Worm (Caenorhabditis elegans) whole organism, L4 larva: ENCODE results near the gene fcd-2.
A peak's percentile ranks its signal among the peaks of the same experiment; 100 is the strongest.

Experiments used
- F10B5.3 ChIP-seq: sonication (generic microtip); optimal IDR thresholded peaks from 2 replicates; lab custom pipeline; 2016; ENCODE audit warnings: mild to moderate bottlenecking, missing genetic modification characterization, missing compliant biosample characterization
- F44E2.7 ChIP-seq: fragments of 200-800 bp; sonication (Bioruptor generic); IDR thresholded peaks from 2 replicates; pipeline ENCODE4 v2.1.2; 2022; ENCODE audit warnings: missing genetic modification characterization, missing compliant biosample characterization
- Y105C5A.15 ChIP-seq: fragments of 200-800 bp; sonication (Bioruptor generic); IDR thresholded peaks from 2 replicates; pipeline ENCODE4 v1.3.6; 2022; ENCODE audit warnings: missing genetic modification characterization, missing compliant biosample characterization
- ZK546.5 ChIP-seq, 2 experiments: sonication (generic microtip); optimal IDR thresholded peaks; 2 replicates each; lab custom pipeline; 2017; ENCODE audit warnings: missing biosample characterization in 2 of 2, missing genetic modification characterization in 2 of 2
- aha-1 ChIP-seq: fragments of 150-350 bp; peaks from one replicate; lab custom pipeline; 2014; ENCODE audit warnings: missing biosample characterization, missing genetic modification characterization
- aly-2 ChIP-seq: sonication (generic microtip); optimal IDR thresholded peaks from 2 replicates; lab custom pipeline; 2018; ENCODE audit warnings: missing biosample characterization, missing genetic modification characterization
- ama-1 ChIP-seq: fragments of 150-350 bp; optimal IDR thresholded peaks from 2 replicates; lab custom pipeline; 2014; ENCODE audit warnings: inconsistent platforms, mixed read lengths
- arid-1 ChIP-seq: fragments of 200-800 bp; sonication (Bioruptor generic); conservative IDR thresholded peaks from 2 replicates; pipeline ENCODE4 v1.3.6; 2022; ENCODE audit warnings: missing genetic modification reagents, missing genetic modification characterization, missing compliant biosample characterization
- ceh-32 ChIP-seq: sonication (generic microtip); optimal IDR thresholded peaks from 2 replicates; lab custom pipeline; 2016; ENCODE audit warnings: mild to moderate bottlenecking, missing genetic modification characterization, missing compliant biosample characterization; ENCODE audit not compliant: poor library complexity
- daf-8 ChIP-seq: fragments of 200-800 bp; sonication (Bioruptor generic); IDR thresholded peaks from 2 replicates; pipeline ENCODE4 v1.3.6; 2022; ENCODE audit warnings: missing genetic modification characterization, missing compliant biosample characterization
- egl-43 ChIP-seq: fragments of 200-800 bp; sonication (Bioruptor generic); IDR thresholded peaks from 2 replicates; pipeline ENCODE4 v1.3.6; 2022; ENCODE audit warnings: missing genetic modification reagents, missing genetic modification characterization, missing compliant biosample characterization
- hlh-11 ChIP-seq: fragments of 200-800 bp; sonication (Bioruptor generic); optimal IDR thresholded peaks from 2 replicates; lab custom pipeline; 2018; ENCODE audit warnings: mild to moderate bottlenecking, missing genetic modification characterization, missing compliant biosample characterization
- hlh-30 ChIP-seq: sonication (generic microtip); optimal IDR thresholded peaks from 2 replicates; lab custom pipeline; 2017; ENCODE audit warnings: antibody characterized with exemption, mild to moderate bottlenecking, missing genetic modification characterization, missing compliant biosample characterization; ENCODE audit not compliant: insufficient read depth
- hmg-1.1 ChIP-seq: fragments of 200-800 bp; sonication (Bioruptor generic); IDR thresholded peaks from 2 replicates; pipeline ENCODE4 v1.3.6; 2022; ENCODE audit warnings: missing genetic modification reagents, missing genetic modification characterization, missing compliant biosample characterization
- jun-1 ChIP-seq: fragments of 150-350 bp; optimal IDR thresholded peaks from 2 replicates; lab custom pipeline; 2014; ENCODE audit warnings: missing biosample characterization, missing genetic modification reagents, missing genetic modification characterization
- lim-7 ChIP-seq: fragments of 200-800 bp; sonication (Bioruptor generic); IDR thresholded peaks from 2 replicates; pipeline ENCODE4 v1.3.6; 2022; ENCODE audit warnings: missing genetic modification characterization, missing compliant biosample characterization
- lin-15B ChIP-seq: fragments of 150-350 bp; sonication (generic microtip); optimal IDR thresholded peaks from 3 replicates; lab custom pipeline; 2014; ENCODE audit warnings: missing biosample characterization, missing genetic modification characterization
- lin-29 ChIP-seq: fragments of 200-800 bp; sonication (Bioruptor generic); IDR thresholded peaks from 2 replicates; pipeline ENCODE4 v1.3.6; 2022; ENCODE audit warnings: missing genetic modification reagents, missing genetic modification characterization, missing compliant biosample characterization
- lin-38 ChIP-seq: fragments of 200-800 bp; sonication (Bioruptor generic); IDR thresholded peaks from 2 replicates; pipeline ENCODE4 v1.3.6; 2022; ENCODE audit warnings: missing genetic modification reagents, missing genetic modification characterization, missing compliant biosample characterization
- madf-5 ChIP-seq, 2 experiments: fragments of 200-800 bp; sonication (Bioruptor generic); IDR thresholded peaks; 2 replicates each; pipeline ENCODE4 v1.3.6; 2022; ENCODE audit warnings: missing compliant biosample characterization in 2 of 2, missing genetic modification characterization in 2 of 2
- nhr-48 ChIP-seq: sonication (generic microtip); optimal IDR thresholded peaks from 2 replicates; lab custom pipeline; 2016; ENCODE audit warnings: mild to moderate bottlenecking, missing genetic modification characterization, missing compliant biosample characterization
- set-16 ChIP-seq: fragments of 200-800 bp; sonication (Bioruptor generic); IDR thresholded peaks from 2 replicates; pipeline ENCODE4 v1.3.6; 2022; ENCODE audit warnings: missing genetic modification reagents, missing genetic modification characterization, missing compliant biosample characterization
- skn-1 ChIP-seq: fragments of 150-350 bp; optimal IDR thresholded peaks from 2 replicates; lab custom pipeline; 2014; ENCODE audit warnings: missing biosample characterization, missing genetic modification characterization
- snpc-1.2 ChIP-seq: fragments of 200-800 bp; sonication (Bioruptor generic); IDR thresholded peaks from 2 replicates; pipeline ENCODE4 v1.3.6; 2022; ENCODE audit warnings: missing genetic modification reagents, missing genetic modification characterization, missing compliant biosample characterization
- snpc-4 ChIP-seq: fragments of 150-350 bp; optimal IDR thresholded peaks from 2 replicates; lab custom pipeline; 2014; ENCODE audit warnings: missing biosample characterization, missing genetic modification characterization
- spr-1 ChIP-seq: sonication (generic microtip); optimal IDR thresholded peaks from 2 replicates; lab custom pipeline; 2016; ENCODE audit warnings: mild to moderate bottlenecking, missing genetic modification characterization, missing compliant biosample characterization
- zfp-3 ChIP-seq: fragments of 200-800 bp; sonication (Bioruptor generic); conservative IDR thresholded peaks from 2 replicates; pipeline ENCODE4 v1.3.6; 2022; ENCODE audit warnings: missing genetic modification reagents, missing genetic modification characterization, missing compliant biosample characterization
- zip-2 ChIP-seq: fragments of 150-350 bp; optimal IDR thresholded peaks from 2 replicates; lab custom pipeline; 2014; ENCODE audit warnings: missing biosample characterization, missing genetic modification characterization

fcd-2 gene

DNA sequence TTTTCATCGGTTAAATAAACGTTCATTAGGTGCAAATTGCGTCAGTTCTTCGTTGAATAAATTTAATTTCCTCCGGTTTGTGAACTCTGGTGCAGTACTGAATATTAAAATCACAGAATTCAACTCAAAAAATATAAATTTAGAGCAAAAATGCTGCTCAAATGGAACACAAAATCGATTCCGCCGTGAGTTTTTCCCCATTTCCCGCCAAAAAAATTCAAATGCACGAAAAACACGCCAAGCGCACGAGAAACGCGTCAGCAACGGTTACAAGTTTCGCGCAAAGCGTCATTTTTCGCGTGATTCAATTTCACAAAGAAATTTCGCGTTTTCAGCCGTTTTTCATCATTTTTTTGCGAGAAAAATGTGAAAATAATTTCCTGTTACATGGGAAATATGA lies 14.0 kb downstream of the fcd-2 start, which contains the start of gene hrpu-1 (continued):
- no peak for TF ChIP-seq daf-8
- no peak for TF ChIP-seq spr-1 (tag; lab: Kevin White, UChicago)
- no peak for TF ChIP-seq lin-29
- TF ChIP-seq zfp-3 (GFP tag; lab: Robert Waterston, UW), result peak; percentile 75; the same call in 1 of the 2 replicates
- TF ChIP-seq aha-1 (tag; lab: Kevin White, UChicago), result peak; percentile 97
- TF ChIP-seq hlh-30, result peak; percentile 88
- TF ChIP-seq lin-15B, result no peak
- no peak for TF ChIP-seq ceh-32 (tag; lab: Kevin White, UChicago)
- no peak for TF ChIP-seq ZK546.5 (tag; optimal IDR thresholded peaks at IDR 0.05; lab: Kevin White, UChicago)
- TF ChIP-seq hlh-11 (tag; lab: Kevin White, UChicago), result peak; percentile 64
- TF ChIP-seq lin-38 (GFP tag; lab: Robert Waterston, UW), result peak; percentile 85
- TF ChIP-seq jun-1 (tag; lab: Kevin White, UChicago), result peak; percentile 50
- no peak for TF ChIP-seq skn-1 (tag; lab: Kevin White, UChicago)
- TF ChIP-seq aly-2 (tag; lab: Kevin White, UChicago), result no peak
- no peak for TF ChIP-seq F10B5.3 (tag; lab: Kevin White, UChicago)
- TF ChIP-seq arid-1 (GFP tag; lab: Robert Waterston, UW), result peak; percentile 53; the same call in 1 of the 2 replicates
- no peak for TF ChIP-seq nhr-48 (tag; lab: Kevin White, UChicago)
- TF ChIP-seq zip-2, result no peak

DNA sequence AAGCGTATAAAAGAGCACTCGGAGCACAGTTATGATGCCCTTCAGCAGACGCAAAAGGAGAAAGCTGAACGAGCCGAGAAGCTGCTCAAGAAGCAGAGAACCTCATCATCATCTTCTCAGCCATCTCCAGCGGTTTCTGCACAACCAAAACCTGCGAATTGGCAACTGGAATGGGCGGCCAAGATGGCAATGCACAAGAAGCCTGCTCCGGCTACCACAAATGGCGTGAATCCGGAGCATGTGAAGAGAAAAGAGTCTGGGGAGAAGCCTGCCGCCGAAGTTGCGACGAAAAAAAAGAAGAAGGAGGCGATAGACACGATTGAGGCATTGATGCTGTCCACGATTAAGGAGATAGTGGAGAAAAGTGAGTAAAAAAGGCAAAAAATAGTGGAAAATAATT lies 15.6 kb downstream of the fcd-2 start:
- no peak for TF ChIP-seq Y105C5A.15
- peak; percentile 95 for TF ChIP-seq aha-1 (tag; lab: Kevin White, UChicago)
- TF ChIP-seq, all 104 proteins: peak for 1

DNA sequence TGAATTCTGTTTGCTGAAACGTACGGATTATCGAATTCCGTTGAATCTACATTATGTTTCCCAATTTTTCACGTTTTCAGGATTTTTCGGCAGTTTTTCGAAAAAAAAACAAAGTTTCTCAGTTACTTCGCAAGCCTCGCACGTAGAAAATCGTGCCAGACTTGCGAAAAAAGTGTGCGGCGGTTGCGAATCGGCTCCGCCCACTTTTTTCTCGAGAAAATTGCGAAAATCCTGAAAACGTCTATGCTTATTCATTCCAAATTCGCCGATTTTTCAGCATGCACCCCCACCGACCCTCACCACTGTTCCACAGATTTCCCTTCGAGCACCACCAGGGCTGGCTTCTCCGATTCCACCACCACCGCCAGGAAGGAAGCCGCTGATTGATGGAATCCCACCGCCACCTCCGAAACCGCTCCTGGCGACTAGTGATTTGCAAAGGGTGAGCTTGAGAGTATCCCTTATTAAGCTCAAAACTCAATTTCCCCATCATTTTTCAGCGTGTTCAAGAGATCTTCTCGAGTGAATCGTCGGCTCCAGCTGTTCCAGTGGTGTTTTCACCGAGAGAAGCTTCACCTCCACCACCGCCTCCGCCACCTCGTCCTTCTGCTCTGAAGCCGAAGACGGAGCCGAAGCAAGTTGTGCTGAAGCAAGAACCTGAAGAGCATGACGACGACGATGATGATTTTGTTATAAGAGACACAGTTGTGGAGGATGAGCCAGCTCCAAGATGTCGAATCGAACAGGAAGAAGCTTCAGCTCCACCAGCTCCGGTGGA lies 16.8 kb downstream of the fcd-2 start:
- TF ChIP-seq skn-1 (tag; lab: Kevin White, UChicago) (no peak), ama-1 (peak; percentile 7), egl-43 (GFP tag; lab: Robert Waterston, UW) (0 out of 2 replicates have a peak, but pooled peaks have one; percentile 4), snpc-4 (no peak), set-16 (GFP tag; lab: Robert Waterston, UW) (peak; percentile 85), snpc-1.2 (GFP tag; lab: Robert Waterston, UW) (peak; percentile 87), lin-38 (GFP tag; lab: Robert Waterston, UW) (peak; percentile 49), lim-7 (GFP tag; lab: Robert Waterston, UW) (0 out of 2 replicates have a peak, but pooled peaks have one; percentile 8)

DNA sequence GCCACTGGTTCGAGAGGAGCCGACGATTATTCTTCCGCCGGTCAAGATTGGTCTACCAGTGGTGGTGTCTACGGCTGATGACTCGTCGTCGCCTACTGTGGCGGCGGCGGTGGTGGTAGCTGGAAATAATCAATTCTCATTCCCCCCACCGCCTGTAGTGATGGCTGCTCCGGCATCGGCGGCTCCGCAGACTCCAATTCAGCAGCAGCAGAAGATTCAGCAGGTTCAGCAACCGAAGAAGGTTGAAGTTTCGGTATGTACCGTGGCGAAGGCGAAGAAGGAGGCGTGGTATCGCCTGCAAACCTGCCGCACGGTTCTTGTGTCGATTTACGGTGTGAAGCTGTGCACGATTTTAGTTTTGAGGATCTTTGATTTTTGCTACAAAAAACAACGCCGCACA lies 20.7 kb downstream of the fcd-2 start:
- TF ChIP-seq madf-5 (GFP tag; IDR thresholded peaks at IDR 0.05; lab: Robert Waterston, UW), result 0 out of 4 replicates have a peak, but pooled peaks of 1 of the 2 experiments have one; percentile 1
- no peak for TF ChIP-seq F44E2.7 (GFP tag; lab: Robert Waterston, UW)
- no peak for TF ChIP-seq aly-2 (tag; lab: Kevin White, UChicago)
- TF ChIP-seq hmg-1.1 (GFP tag; lab: Robert Waterston, UW), result 0 out of 2 replicates have a peak, but pooled peaks have one; percentile 7
- TF ChIP-seq set-16 (GFP tag; lab: Robert Waterston, UW), result peak; percentile 78
- peak; percentile 57 for TF ChIP-seq aha-1 (tag; lab: Kevin White, UChicago)
- 0 out of 2 replicates have a peak, but pooled peaks have one; percentile 41 for TF ChIP-seq snpc-1.2 (GFP tag; lab: Robert Waterston, UW)

DNA sequence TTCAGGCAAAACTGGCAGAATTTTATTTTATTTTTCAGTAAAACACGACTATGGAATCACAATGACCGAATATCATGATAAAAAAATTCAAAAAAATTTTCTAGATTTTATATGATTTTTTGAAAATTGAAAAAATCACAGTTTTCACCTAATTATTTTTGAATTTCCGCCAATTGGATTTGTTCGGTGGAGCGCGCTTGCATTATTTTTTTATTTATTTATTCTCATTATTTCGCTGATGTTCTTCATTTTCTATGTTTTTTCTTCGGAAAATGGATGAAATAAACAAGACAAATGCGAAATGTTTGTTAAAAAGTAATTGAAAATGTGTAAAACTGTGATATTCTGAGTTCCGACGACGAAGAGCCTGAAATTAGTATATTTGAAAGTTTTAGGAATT lies 22.4 kb downstream of the fcd-2 start:
- TF ChIP-seq lin-38 (GFP tag; lab: Robert Waterston, UW), result peak; percentile 56
- peak; percentile 54 for TF ChIP-seq snpc-1.2 (GFP tag; lab: Robert Waterston, UW)
